Worm (Caenorhabditis elegans) whole organism, mixed stage, embryonic: ENCODE results near the gene fbxa-27.

Experiments
- blmp-1 ChIP-seq: fragments of 150-350 bp; optimal IDR thresholded peaks from 2 replicates; lab custom pipeline; 2014; ENCODE audit warnings: missing biosample characterization, missing genetic modification characterization
- ceh-39 ChIP-seq: fragments of 150-350 bp; optimal IDR thresholded peaks from 2 replicates; lab custom pipeline; 2014; ENCODE audit warnings: missing biosample characterization, missing genetic modification characterization
- elt-1 ChIP-seq: sonication (generic microtip); optimal IDR thresholded peaks from 2 replicates; lab custom pipeline; 2017; ENCODE audit warnings: missing genetic modification characterization, mild to moderate bottlenecking, missing compliant biosample characterization, antibody characterized with exemption, moderate library complexity, borderline replicate concordance; ENCODE audit not compliant: insufficient read depth
- mls-2 ChIP-seq: sonication (generic microtip); optimal IDR thresholded peaks from 2 replicates; lab custom pipeline; 2016; ENCODE audit warnings: mild to moderate bottlenecking, missing genetic modification characterization, moderate library complexity, missing compliant biosample characterization
- nhr-28 ChIP-seq: fragments of 150-350 bp; optimal IDR thresholded peaks from 2 replicates; lab custom pipeline; 2014; ENCODE audit warnings: missing biosample characterization, missing genetic modification characterization
- nhr-76 ChIP-seq: sonication (generic microtip); optimal IDR thresholded peaks from 2 replicates; lab custom pipeline; 2017; ENCODE audit warnings: missing biosample characterization, missing genetic modification characterization
- unc-62 ChIP-seq: fragments of 150-350 bp; optimal IDR thresholded peaks from 2 replicates; lab custom pipeline; 2014; ENCODE audit warnings: missing biosample characterization, missing genetic modification reagents, missing genetic modification characterization

DNA sequence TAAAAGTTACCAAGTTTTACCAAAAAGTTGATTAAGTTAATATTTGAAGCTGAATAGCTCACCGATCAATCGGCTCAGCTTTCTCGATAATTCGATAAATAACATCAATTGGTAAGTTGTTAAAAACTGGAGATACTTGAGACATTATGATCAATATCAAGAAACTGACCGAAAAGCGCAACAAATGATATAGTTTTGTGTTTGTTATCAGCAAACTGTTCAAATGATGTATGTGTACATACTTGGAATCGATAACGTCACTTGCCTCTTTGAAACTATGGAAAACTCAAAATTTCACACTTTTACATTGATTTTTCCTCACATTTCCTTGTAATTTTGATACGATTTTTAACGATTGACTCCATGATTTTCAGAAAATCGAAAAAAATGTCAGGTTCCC, 27.7 kb upstream of the fbxa-27 start, which contains the start of the genes fbxa-80 and fbxa-19:
- TF ChIP-seq nhr-76 (tag; lab: Kevin White, UChicago) (no peak), unc-62 (GFP tag; lab: Kevin White, UChicago) (no peak), elt-1 (tag; lab: Kevin White, UChicago) (no peak), mls-2 (tag; lab: Kevin White, UChicago) (no peak), nhr-28 (tag; lab: Kevin White, UChicago) (no peak), ceh-39 (tag; lab: Kevin White, UChicago) (no peak), blmp-1 (tag; lab: Kevin White, UChicago) (no peak)
